Worm (Caenorhabditis elegans) whole organism, early embryonic: Measurements from ENCODE around the gene dop-2.

Source experiments
- B0310.2 ChIP-seq: sonication (generic microtip); optimal IDR thresholded peaks from 2 replicates; lab custom pipeline; 2016; ENCODE audit warnings: mild to moderate bottlenecking, missing genetic modification characterization, missing compliant biosample characterization
- F13C5.2 ChIP-seq: sonication (generic microtip); optimal IDR thresholded peaks from 2 replicates; lab custom pipeline; 2017; ENCODE audit warnings: mild to moderate bottlenecking, missing genetic modification characterization, inconsistent platforms, missing compliant biosample characterization
- aly-1 ChIP-seq: sonication (generic microtip); optimal IDR thresholded peaks from 2 replicates; lab custom pipeline; 2016; ENCODE audit warnings: missing genetic modification characterization, missing compliant biosample characterization
- ama-1 ChIP-seq: fragments of 150-350 bp; optimal IDR thresholded peaks from 2 replicates; lab custom pipeline; 2014
- ceh-13 ChIP-seq: fragments of 200-800 bp; sonication (Bioruptor generic); optimal IDR thresholded peaks from 2 replicates; lab custom pipeline; 2018; ENCODE audit warnings: mild to moderate bottlenecking, missing genetic modification characterization, missing compliant biosample characterization
- ceh-36 ChIP-seq: sonication (generic microtip); optimal IDR thresholded peaks from 2 replicates; lab custom pipeline; 2016; ENCODE audit warnings: missing genetic modification characterization, inconsistent platforms, missing compliant biosample characterization
- flt-1 ChIP-seq: fragments of 200-800 bp; sonication (Bioruptor generic); IDR thresholded peaks from 2 replicates; pipeline ENCODE4 v1.3.6; 2022; ENCODE audit warnings: missing genetic modification characterization, missing compliant biosample characterization
- hmbx-1 ChIP-seq: sonication (generic microtip); optimal IDR thresholded peaks from 2 replicates; lab custom pipeline; 2016; ENCODE audit warnings: mild to moderate bottlenecking, missing genetic modification characterization, missing compliant biosample characterization
- hmg-4 ChIP-seq: fragments of 200-800 bp; sonication (Bioruptor generic); optimal IDR thresholded peaks from 2 replicates; lab custom pipeline; 2018; ENCODE audit warnings: mild to moderate bottlenecking, missing genetic modification characterization, missing compliant biosample characterization
- hnd-1 ChIP-seq: sonication (generic microtip); optimal IDR thresholded peaks from 2 replicates; lab custom pipeline; 2016; ENCODE audit warnings: missing genetic modification characterization, missing compliant biosample characterization
- pes-1 ChIP-seq: fragments of 200-800 bp; sonication (Bioruptor generic); IDR thresholded peaks from 2 replicates; pipeline ENCODE4 v1.3.6; 2022; ENCODE audit warnings: missing genetic modification reagents, missing genetic modification characterization, missing compliant biosample characterization
- sea-1 ChIP-seq: fragments of 200-800 bp; sonication (Bioruptor generic); conservative IDR thresholded peaks from 2 replicates; pipeline ENCODE4 v1.3.6; 2022; ENCODE audit warnings: missing genetic modification characterization, missing compliant biosample characterization
- tbx-37 ChIP-seq: fragments of 200-800 bp; sonication (Bioruptor generic); conservative IDR thresholded peaks from 2 replicates; pipeline ENCODE4 v1.3.6; 2022; ENCODE audit warnings: missing genetic modification reagents, missing genetic modification characterization, missing compliant biosample characterization
- tra-4 ChIP-seq: sonication (generic microtip); optimal IDR thresholded peaks from 2 replicates; lab custom pipeline; 2017; ENCODE audit warnings: missing genetic modification characterization, missing compliant biosample characterization

DNA sequence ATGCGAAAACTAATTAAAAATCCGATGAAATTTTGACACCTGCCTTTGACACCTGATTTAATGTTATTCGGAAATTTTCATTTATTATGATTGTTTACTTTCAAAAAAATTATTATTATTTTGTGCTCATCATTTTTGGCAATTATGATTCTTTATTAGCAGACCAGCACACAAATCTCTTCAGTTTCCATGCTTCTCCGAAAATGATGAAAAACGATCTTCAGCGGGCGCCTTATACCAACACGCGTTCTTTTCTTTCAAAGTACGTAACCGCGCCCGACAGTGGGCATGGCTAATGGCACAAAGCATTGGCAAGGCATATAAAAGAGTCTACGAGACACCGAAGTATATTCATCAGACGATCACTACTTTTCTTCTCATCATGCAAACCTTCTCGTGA, 11.5 kb downstream of the dop-2 start, which contains the start of gene idpc-6:
- TF ChIP-seq tbx-37, result no peak
- TF ChIP-seq tra-4 (tag; lab: Kevin White, UChicago), result no peak
- TF ChIP-seq ama-1 (lab: Kevin White, UChicago), result no peak
- no peak for TF ChIP-seq pes-1
- TF ChIP-seq F13C5.2, result no peak
- TF ChIP-seq flt-1 (GFP tag; lab: Robert Waterston, UW), result no peak
- TF ChIP-seq hmg-4, result no peak
- no peak for TF ChIP-seq ceh-36 (tag; lab: Kevin White, UChicago)
- no peak for TF ChIP-seq ceh-13
- no peak for TF ChIP-seq sea-1 (GFP tag; lab: Robert Waterston, UW)
- no peak for TF ChIP-seq aly-1
- no peak for TF ChIP-seq hmbx-1
- TF ChIP-seq B0310.2 (tag; lab: Kevin White, UChicago), result no peak
- no peak for TF ChIP-seq hnd-1 (tag; lab: Kevin White, UChicago)
